Worm (Caenorhabditis elegans) whole organism, L2 larva: Measurements from ENCODE around the gene clec-252.

ENCODE experiments used
- lin-39 ChIP-seq: fragments of 150-350 bp; optimal IDR thresholded peaks from 2 replicates; lab custom pipeline; 2014; ENCODE audit warnings: missing biosample characterization, missing genetic modification reagents, missing genetic modification characterization
- nhr-10 ChIP-seq: sonication (generic microtip); optimal IDR thresholded peaks from 2 replicates; lab custom pipeline; 2017; ENCODE audit warnings: missing biosample characterization, missing genetic modification characterization
- unc-62 ChIP-seq: fragments of 150-350 bp; optimal IDR thresholded peaks from 2 replicates; lab custom pipeline; 2014; ENCODE audit warnings: missing biosample characterization, missing genetic modification reagents, missing genetic modification characterization

ce11 chrV:18705319-18706062, 43.1 kb downstream of the clec-252 start:
- TF ChIP-seq nhr-10 (tag; lab: Kevin White, UChicago): no peak
- TF ChIP-seq lin-39 (tag; lab: Kevin White, UChicago): no peak
- no peak for TF ChIP-seq unc-62 (GFP tag; lab: Kevin White, UChicago)
